Fruit fly (Drosophila melanogaster) whole organism, larva: Measurements from ENCODE around the gene SCCRO.

Experiments
- noc ChIP-seq: fragments of 200-800 bp; sonication (Bioruptor generic); optimal IDR thresholded peaks from 3 replicates; lab custom pipeline; 2019; ENCODE audit warnings: missing biosample characterization, mild to moderate bottlenecking, missing genetic modification characterization, moderate library complexity

The SCCRO gene

DNA sequence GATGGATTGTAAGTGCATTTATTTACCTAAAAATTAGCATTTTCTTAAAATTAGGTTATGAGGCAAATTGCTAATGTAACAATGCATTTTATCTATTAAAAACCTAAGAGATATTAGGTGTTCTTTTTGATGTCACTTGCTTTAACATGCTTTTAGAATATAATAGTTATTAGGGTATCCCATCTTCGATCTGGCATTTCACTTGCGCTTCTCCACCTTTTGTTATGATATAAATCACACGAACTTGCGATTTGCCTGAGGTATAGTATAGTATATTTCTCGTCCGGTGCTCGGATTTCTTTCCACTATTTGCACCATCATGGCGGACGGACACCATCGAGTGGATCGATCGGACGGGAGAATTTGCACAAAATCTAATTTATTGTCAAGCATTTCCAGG lies 33.2 kb upstream of the SCCRO start:
- TF ChIP-seq noc (tag; lab: Kevin White, UChicago) = peak; percentile 71

DNA sequence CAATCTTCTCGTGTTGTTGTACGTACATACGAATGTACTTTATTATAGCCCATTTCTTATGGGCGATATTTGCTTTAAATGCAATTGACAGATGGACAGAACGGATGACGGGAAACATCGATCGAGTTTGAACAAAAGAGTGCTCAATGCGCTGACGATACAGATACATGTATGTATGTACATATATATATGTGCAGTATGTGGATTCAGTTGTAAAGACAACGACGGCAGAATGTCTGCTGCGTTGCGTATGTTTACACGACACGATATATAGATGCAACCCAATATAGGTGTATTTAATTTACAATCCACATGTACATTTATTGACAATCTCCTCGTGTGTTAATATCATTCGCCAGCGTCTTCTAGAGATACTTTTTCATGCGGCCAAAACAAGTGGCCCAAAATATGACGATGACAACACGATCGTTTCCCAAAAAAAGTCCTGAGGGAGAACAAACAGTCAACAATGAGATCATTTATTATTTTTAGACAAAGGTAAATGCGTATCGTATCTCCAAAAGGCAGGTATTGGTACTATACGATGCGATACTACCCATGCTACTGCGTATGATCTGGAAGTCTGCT lies 32.5 kb upstream of the SCCRO start:
- no peak for TF ChIP-seq noc (tag; lab: Kevin White, UChicago)

DNA sequence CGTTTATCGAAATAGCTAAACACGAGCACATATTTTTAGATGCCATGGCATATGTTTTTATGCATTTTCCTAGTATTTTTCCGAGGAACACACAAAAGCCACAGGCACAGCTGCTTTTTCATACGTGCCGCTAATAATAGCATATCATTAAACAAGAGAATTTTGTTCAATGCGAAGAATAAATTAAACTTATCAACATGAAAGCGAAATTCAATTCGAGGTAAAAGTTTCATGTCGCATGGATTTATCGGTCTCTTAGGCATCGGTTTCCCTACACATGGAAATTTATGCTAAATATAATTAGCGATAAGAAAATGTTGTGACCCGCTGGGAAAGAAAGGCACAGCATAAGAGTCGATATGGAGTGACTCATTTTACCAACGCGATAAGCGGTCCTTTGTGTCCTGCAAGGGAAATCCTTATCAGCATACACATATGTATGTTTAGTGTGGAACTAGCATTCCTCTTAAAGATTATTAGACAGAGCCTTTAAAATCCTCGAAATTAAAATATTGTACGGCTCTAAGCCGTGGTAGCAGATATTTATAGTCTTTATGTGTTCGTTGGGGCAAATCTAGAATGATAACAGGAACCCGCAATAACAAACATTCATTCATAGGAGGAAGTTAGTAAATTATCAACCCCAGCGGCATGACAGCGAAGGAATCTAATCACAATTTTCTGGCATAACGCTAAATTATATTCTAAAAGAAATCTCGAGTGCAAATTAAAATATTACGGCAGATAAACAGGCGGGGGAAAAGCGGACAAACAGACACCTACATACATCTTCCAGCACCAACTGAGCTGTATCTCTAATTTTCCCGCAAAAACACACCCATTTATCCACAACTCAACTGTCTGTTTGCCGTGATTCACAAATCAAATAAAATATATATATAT lies 31.6 kb upstream of the SCCRO start, which contains the start of gene CG43248:
Gene CG43248 (minus strand): TSS at position 51 of the 903 bp plus-strand sequence.
- peak; percentile 80 for TF ChIP-seq noc (tag; lab: Kevin White, UChicago)

DNA sequence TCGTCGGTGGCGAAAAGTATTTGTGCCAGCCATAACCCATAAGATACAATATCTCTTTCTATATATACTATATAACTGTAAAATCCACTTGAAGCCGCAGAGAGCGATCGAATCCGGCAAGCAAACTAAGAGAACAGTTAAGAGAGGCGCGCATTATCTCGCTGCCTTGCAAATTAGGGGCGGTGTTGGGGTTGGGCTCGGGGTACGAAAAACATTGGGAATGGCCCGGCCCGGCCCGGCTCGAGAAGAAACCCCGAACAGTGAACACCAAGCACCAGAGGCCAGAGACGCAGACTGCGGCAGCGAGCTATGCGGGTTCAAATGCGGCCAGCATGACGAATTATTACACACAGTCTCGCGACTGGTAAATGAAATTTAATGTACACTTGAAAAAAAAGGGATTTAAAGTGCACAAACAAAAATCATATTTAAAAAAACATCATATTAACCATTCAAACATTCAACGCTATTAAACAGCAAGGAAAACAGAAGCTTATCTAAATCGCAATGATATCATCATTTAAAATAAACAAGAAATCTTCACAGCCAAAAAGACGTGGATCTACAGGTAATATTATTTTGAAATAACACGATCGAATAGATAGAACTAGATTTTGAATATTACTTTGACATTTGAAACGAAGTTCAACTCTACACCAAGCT lies 30.7 kb upstream of the SCCRO start:
- TF ChIP-seq noc (tag; lab: Kevin White, UChicago) = no peak

DNA sequence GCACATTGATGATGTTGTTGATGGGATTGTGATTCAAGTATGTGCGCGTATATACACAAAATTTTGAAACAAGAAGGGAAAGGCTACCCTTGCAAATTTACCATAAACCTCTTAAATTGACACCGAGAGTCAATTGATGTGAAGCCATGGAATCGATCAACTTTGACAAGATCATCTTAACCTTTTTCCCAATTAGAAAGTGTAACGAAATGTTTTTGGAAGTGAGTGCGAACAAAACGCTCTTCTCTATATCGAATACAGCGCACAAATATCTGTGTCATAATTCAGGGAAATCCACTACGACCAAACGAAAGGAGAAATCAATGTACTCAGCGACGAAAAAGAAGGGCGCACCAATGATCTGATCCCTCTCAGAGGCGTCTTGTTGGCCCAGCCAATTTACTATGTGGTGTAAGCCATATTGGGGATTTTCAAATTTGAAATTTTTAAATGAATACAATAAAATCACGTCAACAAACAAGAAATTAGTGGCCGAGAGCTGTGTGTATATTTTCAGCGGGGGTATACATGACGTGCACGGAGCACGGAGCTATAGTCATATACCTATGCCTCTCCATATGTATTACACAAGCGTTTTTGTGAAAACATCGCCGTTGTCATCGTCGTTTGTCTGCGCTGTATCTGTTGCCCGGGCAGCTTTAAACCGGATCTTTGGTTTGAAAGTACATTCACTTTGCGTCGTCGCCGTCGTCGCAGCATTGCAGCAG lies 29.7 kb upstream of the SCCRO start:
- TF ChIP-seq noc (tag; lab: Kevin White, UChicago) = peak; percentile 79

DNA sequence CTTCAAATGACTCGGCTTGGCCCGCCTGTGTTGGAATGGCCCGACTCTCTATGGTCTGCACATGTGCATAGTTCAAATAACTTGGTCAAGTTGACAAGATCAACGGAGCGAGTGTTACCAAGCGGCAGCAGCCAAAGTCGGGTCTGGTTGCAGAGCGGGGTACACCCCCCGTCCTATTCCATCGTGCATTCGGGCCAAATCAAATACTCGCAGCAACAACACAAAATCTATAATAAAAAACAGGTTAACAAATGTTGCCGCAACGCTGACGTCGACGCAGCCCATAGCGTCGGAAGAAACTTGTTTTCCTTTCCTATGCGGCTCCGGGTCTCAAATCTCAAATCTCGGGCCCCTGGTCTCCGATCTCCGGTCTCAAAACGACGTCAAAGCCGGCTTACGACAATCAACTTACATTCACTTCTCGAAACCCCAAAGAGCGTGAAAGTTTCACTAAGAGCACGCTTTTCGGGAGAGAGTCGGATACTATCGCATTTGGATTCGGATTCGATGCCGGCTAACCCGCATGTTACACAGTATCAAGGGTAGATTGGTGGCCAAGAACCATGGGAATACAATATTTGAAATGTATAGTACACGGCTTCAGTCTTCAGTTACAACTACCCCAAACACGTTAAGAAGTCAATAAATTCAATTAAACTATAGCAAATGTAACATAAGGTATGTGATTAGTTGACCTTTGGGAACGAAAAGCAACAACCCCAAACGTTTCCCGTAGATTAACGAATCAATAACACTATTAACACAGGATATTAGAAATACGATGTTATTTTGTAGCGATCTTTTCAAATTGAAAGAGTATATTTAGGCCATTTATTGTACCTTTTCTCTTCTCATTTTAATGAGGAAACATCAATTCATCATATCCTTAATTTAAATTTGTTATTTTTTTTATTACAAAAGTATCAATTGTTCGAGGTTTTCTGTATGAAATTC lies 28.7 kb upstream of the SCCRO start:
- TF ChIP-seq noc (tag; lab: Kevin White, UChicago) = peak; percentile 78

DNA sequence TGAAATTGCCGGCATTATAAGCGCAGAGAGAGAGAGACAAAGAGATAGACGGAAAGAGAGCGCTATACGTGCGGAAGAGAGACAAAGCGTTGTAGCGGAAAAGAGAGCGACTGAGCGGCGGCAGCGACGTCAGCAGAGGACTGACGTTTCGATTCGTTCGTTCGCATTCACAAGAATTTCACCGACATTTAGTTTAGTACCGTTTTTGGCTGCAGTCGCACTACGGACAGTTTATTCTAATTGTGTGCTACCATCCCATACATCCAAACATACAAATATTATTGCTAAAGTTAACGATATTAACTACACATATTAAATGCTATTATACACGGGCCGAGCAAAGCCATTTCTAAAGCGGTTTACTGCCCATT lies 28.0 kb upstream of the SCCRO start, which contains the start of gene CrebA:
Gene CrebA (plus strand): TSS at position 168 of the 371 bp plus-strand sequence.
- TF ChIP-seq noc (tag; lab: Kevin White, UChicago) = no peak

DNA sequence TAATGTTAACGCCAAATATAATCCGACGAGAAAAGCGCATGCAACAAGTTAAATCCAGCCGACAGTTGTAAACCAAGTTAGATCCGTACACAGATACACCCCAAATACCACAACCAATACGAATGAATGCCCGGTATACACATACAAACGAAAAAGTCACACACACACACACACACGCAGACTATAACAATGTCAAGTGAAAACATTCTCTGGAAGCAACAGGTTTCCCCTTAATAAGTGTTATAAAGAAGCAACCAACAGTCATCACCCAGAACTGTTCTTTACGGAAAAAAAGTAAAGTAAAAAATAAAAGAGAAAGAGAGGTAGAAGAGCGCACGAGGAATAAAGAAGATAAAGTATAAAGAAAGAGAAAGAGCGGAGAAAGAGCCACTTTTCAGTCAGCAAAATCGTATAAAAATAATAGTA lies 27.4 kb upstream of the SCCRO start:
- TF ChIP-seq noc (tag; lab: Kevin White, UChicago) = no peak

DNA sequence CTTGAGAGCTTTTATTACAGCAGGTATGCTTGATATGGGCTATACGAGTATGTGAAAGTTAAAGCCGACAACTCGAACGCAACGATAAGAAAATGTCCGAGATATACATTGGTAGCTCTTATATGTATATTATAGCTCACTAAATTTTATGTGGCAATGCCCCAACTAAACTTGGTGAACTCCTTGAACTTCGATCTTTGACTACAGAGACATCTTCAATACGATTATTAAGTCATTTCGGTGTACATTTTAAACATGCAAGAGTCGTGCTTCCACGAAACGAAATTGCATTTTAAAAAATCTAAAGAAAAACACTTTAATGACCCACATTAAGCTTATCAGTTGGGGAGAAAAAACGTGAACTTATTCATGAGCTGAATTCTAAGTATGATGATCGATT lies 26.7 kb upstream of the SCCRO start:
- no peak for TF ChIP-seq noc (tag; lab: Kevin White, UChicago)

DNA sequence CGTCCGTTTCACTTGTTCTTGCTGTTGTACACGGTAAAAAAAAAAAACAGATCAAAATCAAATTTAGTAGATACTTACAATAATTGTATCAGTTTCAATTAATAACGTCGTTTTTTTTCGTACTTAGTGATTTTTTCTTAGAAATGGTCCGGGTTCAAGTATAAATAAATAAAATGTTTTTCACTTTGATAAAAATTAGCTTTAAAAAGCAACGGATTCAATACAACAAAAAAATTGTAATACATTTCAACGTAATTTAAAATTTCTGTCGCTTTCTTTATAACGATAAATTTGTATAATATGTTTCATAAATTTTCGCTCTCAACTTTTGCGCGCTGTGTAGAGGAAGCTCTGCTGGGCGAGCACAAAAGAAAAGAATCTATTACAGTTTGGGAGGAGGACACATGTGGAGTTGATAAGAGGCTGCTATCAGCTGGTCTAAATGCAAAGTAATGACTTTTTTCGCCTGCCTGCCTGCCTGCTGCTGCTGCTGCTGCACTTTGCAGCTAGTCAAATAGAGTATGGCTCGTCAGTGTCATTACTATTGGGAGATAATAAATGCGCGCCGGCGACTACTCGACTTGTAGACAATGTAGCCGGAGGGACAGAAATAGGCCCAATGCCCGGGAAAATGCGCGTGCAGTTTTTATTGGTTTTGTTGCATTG lies 25.2 kb upstream of the SCCRO start:
- peak; percentile 80 for TF ChIP-seq noc (tag; lab: Kevin White, UChicago)

DNA sequence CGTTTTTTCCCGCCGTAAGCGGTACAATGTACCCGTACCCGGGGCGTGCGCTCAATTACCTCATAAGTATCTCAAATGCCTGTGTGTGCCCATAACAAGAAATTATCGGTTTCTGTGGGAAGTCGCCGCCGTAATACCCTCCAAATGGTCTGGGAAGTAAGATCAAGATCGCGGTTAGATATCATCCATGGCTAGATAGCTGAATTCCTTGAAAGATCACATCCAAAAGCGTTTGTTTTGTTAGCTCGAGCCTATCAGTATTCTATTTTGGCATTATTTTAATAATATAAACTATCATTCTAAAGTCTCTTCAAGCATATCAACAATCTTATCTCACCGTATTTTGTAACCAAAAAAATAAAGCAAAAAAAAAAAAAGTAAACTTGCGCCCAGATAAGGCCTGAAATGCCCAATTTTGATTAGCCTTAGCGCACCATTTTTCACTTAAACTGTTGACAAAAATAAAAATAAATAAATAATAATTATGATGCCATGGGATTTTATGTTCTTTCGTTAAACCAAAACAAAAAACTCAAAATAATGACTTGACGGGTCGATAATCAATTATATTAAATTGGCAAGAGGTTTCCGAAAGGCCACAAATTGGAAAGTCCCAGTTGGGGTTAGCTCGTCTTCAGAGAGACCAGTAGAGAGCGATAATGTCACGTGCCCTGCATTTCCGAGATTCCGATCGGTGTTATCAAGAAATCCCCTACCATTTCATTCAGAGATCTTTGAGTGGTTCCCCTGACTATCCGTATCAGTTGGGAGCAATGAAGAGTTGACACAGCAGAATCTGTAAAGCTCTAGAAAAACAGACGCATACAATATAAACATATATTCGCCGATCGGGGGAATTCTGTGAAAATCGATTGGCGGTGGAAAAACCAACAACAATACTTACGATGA lies 24.4 kb upstream of the SCCRO start:
- peak; percentile 20 for TF ChIP-seq noc (tag; lab: Kevin White, UChicago)

DNA sequence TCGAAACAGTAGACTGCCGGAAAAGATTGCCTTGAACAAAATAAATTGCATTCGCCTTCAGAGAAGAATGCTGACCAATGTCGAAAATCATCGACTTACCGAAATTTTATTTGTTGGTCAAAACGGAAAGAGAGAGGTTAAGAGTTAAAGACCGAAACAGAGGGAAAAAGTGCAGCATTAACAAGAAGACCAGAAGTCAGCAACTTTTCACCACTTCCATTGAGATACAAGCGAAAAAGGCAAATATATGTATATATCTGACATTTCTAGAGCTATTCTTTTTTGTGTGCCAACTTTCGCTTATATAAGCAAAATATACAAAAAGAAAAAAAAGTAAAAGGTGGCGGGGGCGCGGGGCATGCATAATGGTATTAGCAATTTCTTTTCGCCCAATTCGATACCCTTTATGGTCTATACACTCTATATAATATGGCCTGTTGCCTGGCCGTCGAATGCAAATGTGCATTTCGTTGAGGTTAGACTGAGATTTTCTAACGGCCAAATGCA lies 23.3 kb upstream of the SCCRO start:
- TF ChIP-seq noc (tag; lab: Kevin White, UChicago) = no peak

DNA sequence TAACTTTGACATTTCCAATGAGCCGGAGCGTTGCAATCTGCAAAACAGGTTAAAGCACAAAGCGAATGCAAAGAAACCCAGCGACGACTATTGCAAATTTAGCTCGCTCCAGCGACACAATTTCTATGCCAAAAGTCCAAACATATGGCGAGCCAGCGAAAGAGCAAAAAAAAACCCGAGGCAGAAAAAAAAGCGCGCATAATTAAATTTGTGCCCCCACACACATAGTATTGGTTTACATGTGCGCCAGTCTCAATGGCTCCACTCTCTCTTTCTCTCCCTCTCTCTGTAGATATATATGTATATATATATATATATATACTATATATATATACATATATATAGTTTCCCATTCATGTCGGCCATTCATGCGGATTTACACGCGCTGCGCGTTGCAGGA lies 22.5 kb upstream of the SCCRO start:
- no peak for TF ChIP-seq noc (tag; lab: Kevin White, UChicago)
